Worm (Caenorhabditis elegans) whole organism, mixed stage, embryonic: ENCODE measurements around the gene F42A9.7.

ENCODE experiments used
- bed-3 ChIP-seq: fragments of 200-800 bp; sonication (Bioruptor generic); optimal IDR thresholded peaks from 3 replicates; lab custom pipeline; 2018; ENCODE audit warnings: mild to moderate bottlenecking, missing genetic modification characterization, moderate library complexity, missing compliant biosample characterization
- blmp-1 ChIP-seq: fragments of 150-350 bp; optimal IDR thresholded peaks from 2 replicates; lab custom pipeline; 2014; ENCODE audit warnings: missing biosample characterization, missing genetic modification characterization
- ceh-39 ChIP-seq: fragments of 150-350 bp; optimal IDR thresholded peaks from 2 replicates; lab custom pipeline; 2014; ENCODE audit warnings: missing biosample characterization, missing genetic modification characterization
- ceh-43 ChIP-seq: fragments of 200-800 bp; sonication (Bioruptor generic); optimal IDR thresholded peaks from 2 replicates; lab custom pipeline; 2018; ENCODE audit warnings: mild to moderate bottlenecking, missing genetic modification characterization, moderate library complexity, missing compliant biosample characterization
- ces-1 ChIP-seq: fragments of 150-350 bp; optimal IDR thresholded peaks from 2 replicates; lab custom pipeline; 2014; ENCODE audit warnings: missing biosample characterization, missing genetic modification reagents, missing genetic modification characterization
- cnd-1 ChIP-seq: fragments of 200-800 bp; sonication (Bioruptor generic); optimal IDR thresholded peaks from 2 replicates; lab custom pipeline; 2018; ENCODE audit warnings: mild to moderate bottlenecking, missing genetic modification characterization, missing compliant biosample characterization
- drap-1 ChIP-seq: fragments of 200-800 bp; sonication (Bioruptor generic); optimal IDR thresholded peaks from 3 replicates; lab custom pipeline; 2018; ENCODE audit warnings: mild to moderate bottlenecking, missing genetic modification characterization, missing compliant biosample characterization
- elt-1 ChIP-seq: sonication (generic microtip); optimal IDR thresholded peaks from 2 replicates; lab custom pipeline; 2017; ENCODE audit warnings: missing genetic modification characterization, mild to moderate bottlenecking, missing compliant biosample characterization, antibody characterized with exemption, moderate library complexity, borderline replicate concordance; ENCODE audit not compliant: insufficient read depth
- elt-3 ChIP-seq: fragments of 150-350 bp; optimal IDR thresholded peaks from 2 replicates; lab custom pipeline; 2014; ENCODE audit warnings: missing biosample characterization, missing genetic modification characterization
- flh-1 ChIP-seq: fragments of 200-800 bp; sonication (Bioruptor generic); optimal IDR thresholded peaks from 2 replicates; lab custom pipeline; 2018; ENCODE audit warnings: mild to moderate bottlenecking, missing genetic modification characterization, moderate library complexity, missing compliant biosample characterization
- ham-2 ChIP-seq: fragments of 200-800 bp; sonication (Bioruptor generic); optimal IDR thresholded peaks from 2 replicates; lab custom pipeline; 2018; ENCODE audit warnings: mild to moderate bottlenecking, missing genetic modification characterization, missing compliant biosample characterization
- hlh-1 ChIP-seq: fragments of 150-350 bp; optimal IDR thresholded peaks from 2 replicates; lab custom pipeline; 2014; ENCODE audit warnings: missing biosample characterization, missing genetic modification reagents, missing genetic modification characterization
- lin-13 ChIP-seq: fragments of 150-350 bp; optimal IDR thresholded peaks from 2 replicates; lab custom pipeline; 2014; ENCODE audit warnings: missing biosample characterization, missing genetic modification characterization
- lin-32 ChIP-seq: fragments of 200-800 bp; sonication (Bioruptor generic); optimal IDR thresholded peaks from 2 replicates; lab custom pipeline; 2018; ENCODE audit warnings: mild to moderate bottlenecking, missing genetic modification characterization, missing compliant biosample characterization
- lsy-2 ChIP-seq: fragments of 150-350 bp; optimal IDR thresholded peaks from 2 replicates; lab custom pipeline; 2014; ENCODE audit warnings: missing biosample characterization, missing genetic modification characterization
- mab-5 ChIP-seq: fragments of 150-350 bp; optimal IDR thresholded peaks from 2 replicates; lab custom pipeline; 2014; ENCODE audit warnings: missing biosample characterization, missing genetic modification characterization
- mep-1 ChIP-seq: fragments of 150-350 bp; optimal IDR thresholded peaks from 2 replicates; lab custom pipeline; 2017; ENCODE audit warnings: missing biosample characterization, missing genetic modification reagents, missing genetic modification characterization, inconsistent platforms
- mls-2 ChIP-seq: sonication (generic microtip); optimal IDR thresholded peaks from 2 replicates; lab custom pipeline; 2016; ENCODE audit warnings: mild to moderate bottlenecking, missing genetic modification characterization, moderate library complexity, missing compliant biosample characterization
- nhr-12 ChIP-seq: fragments of 150-350 bp; optimal IDR thresholded peaks from 2 replicates; lab custom pipeline; 2014; ENCODE audit warnings: missing biosample characterization, missing genetic modification characterization
- nhr-2 ChIP-seq: fragments of 150-350 bp; optimal IDR thresholded peaks from 2 replicates; lab custom pipeline; 2014; ENCODE audit warnings: missing biosample characterization, missing genetic modification characterization
- nhr-237 ChIP-seq: fragments of 150-350 bp; optimal IDR thresholded peaks from 2 replicates; lab custom pipeline; 2014; ENCODE audit warnings: missing biosample characterization, missing genetic modification characterization
- nhr-28 ChIP-seq: fragments of 150-350 bp; optimal IDR thresholded peaks from 2 replicates; lab custom pipeline; 2014; ENCODE audit warnings: missing biosample characterization, missing genetic modification characterization
- nhr-76 ChIP-seq: sonication (generic microtip); optimal IDR thresholded peaks from 2 replicates; lab custom pipeline; 2017; ENCODE audit warnings: missing biosample characterization, missing genetic modification characterization
- pha-4 ChIP-seq: fragments of 150-350 bp; optimal IDR thresholded peaks from 2 replicates; lab custom pipeline; 2018; ENCODE audit warnings: missing biosample characterization, missing genetic modification reagents, missing genetic modification characterization
- sem-2 ChIP-seq: fragments of 200-800 bp; sonication (Bioruptor generic); optimal IDR thresholded peaks from 2 replicates; lab custom pipeline; 2018; ENCODE audit warnings: mild to moderate bottlenecking, missing genetic modification characterization, missing compliant biosample characterization
- snpc-4 ChIP-seq: fragments of 150-350 bp; optimal IDR thresholded peaks from 2 replicates; lab custom pipeline; 2014; ENCODE audit warnings: missing biosample characterization, missing genetic modification characterization
- sptf-1 ChIP-seq: sonication (generic microtip); optimal IDR thresholded peaks from 2 replicates; lab custom pipeline; 2017; ENCODE audit warnings: mild to moderate bottlenecking, missing genetic modification characterization, moderate library complexity, missing compliant biosample characterization
- tbx-8 ChIP-seq: fragments of 200-800 bp; sonication (Bioruptor generic); optimal IDR thresholded peaks from 2 replicates; lab custom pipeline; 2018; ENCODE audit warnings: mild to moderate bottlenecking, missing genetic modification characterization, moderate library complexity, missing compliant biosample characterization
- unc-120 ChIP-seq: sonication (generic microtip); optimal IDR thresholded peaks from 2 replicates; lab custom pipeline; 2017; ENCODE audit warnings: missing genetic modification characterization, missing compliant biosample characterization; ENCODE audit not compliant: poor library complexity, severe bottlenecking
- unc-39 ChIP-seq: fragments of 150-350 bp; optimal IDR thresholded peaks from 2 replicates; lab custom pipeline; 2014; ENCODE audit warnings: missing biosample characterization, missing genetic modification characterization
- unc-62 ChIP-seq: fragments of 150-350 bp; optimal IDR thresholded peaks from 2 replicates; lab custom pipeline; 2014; ENCODE audit warnings: missing biosample characterization, missing genetic modification reagents, missing genetic modification characterization
- zip-8 ChIP-seq: fragments of 150-350 bp; optimal IDR thresholded peaks from 2 replicates; lab custom pipeline; 2014; ENCODE audit warnings: missing biosample characterization, missing genetic modification characterization
- ztf-11 ChIP-seq: fragments of 150-350 bp; optimal IDR thresholded peaks from 2 replicates; lab custom pipeline; 2014; ENCODE audit warnings: missing biosample characterization, missing genetic modification characterization

F42A9.7 gene

DNA sequence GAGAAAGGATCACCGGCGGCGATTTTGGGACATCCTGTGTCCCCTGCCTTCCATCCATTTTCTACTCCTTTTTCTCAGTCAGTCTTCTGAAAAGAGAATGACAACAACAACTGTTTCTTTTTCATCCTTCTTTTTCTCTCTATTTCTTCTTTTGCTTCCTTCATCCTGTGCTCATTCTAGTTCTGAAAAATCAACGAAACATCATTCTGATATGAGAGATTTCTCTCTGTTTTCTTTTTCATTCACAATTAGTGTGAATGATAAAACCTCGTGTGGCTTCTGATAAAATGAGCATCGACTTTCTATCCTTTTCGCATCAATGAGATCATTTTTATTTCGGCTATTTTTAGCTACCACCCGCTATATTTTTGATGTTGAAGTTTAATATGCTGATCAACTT lies 11.7 kb downstream of the F42A9.7 start:
- TF ChIP-seq nhr-76 (tag; lab: Kevin White, UChicago) (no peak), unc-120 (tag; lab: Kevin White, UChicago) (peak; percentile 65), hlh-1 (peak; percentile 42), blmp-1 (tag; lab: Kevin White, UChicago) (no peak), unc-62 (peak; percentile 7), flh-1 (no peak)

DNA sequence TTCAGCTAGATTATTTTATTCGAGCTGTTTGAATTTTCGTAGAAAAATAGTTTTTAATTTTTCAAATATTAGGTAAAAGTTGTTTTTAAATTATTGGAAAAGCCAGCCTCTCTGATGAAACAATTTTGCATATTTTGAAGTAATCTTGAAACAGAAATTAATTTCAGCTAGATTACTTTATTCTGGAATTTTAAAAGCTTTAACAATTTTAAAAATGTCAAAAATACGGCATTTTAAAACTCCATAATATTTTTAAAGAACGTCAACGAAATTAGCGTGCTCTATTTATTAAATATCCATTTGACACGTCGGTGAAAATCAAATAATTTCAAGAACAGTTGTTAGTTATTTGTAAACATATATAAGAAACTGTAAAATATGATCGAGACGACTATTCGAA lies 14.1 kb downstream of the F42A9.7 start, which contains the start of gene Y59H11AR.10:
TSS of gene Y59H11AR.10 (plus strand) at position 301 of the 400 bp plus-strand sequence.
- TF ChIP-seq unc-39 (tag; lab: Kevin White, UChicago) (no peak), unc-120 (tag; lab: Kevin White, UChicago) (no peak), ceh-39 (tag; lab: Kevin White, UChicago) (no peak), tbx-8 (no peak), cnd-1 (tag; lab: Kevin White, UChicago) (no peak), drap-1 (GFP tag; lab: Kevin White, UChicago) (no peak), snpc-4 (tag; lab: Kevin White, UChicago) (no peak), mab-5 (tag; lab: Kevin White, UChicago) (no peak), nhr-12 (no peak)

DNA sequence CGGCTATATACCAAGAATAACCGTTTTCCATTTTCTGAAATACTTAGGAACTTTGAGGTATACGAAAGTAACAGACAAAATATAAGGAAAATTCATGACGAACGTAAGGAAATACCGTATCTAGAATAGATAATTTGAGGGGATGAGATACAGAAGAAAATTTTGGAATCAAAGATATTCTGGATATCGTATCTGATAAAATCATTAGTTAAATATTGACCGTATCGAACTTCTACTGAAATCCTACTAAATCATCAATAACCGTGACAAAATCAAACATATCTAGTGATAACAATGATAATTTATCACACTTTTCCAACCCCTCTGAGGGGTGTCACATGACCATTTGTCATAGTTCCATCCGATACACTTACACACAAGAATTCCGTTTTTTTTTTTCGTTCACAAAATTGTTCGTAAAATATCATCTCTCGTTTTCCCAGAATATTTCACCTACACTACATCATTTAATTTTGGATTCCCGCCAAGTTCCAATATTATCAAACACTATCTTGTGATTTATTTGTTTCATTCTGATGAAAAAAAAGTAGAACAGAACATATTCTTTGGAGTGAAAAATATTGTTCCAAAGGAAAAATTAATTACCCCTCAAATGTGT lies 16.1 kb downstream of the F42A9.7 start, which contains the start of gene Y59H11AR.4:
TSS of gene Y59H11AR.4 (minus strand) at position 51 of the 619 bp plus-strand sequence.
- TF ChIP-seq mab-5 (tag; lab: Kevin White, UChicago) (no peak), mls-2 (no peak), nhr-28 (tag; lab: Kevin White, UChicago) (no peak), nhr-12 (no peak), lsy-2 (tag; lab: Kevin White, UChicago) (no peak), elt-3 (no peak), lin-13 (no peak), tbx-8 (no peak), ces-1 (GFP tag; lab: Kevin White, UChicago) (no peak), sptf-1 (no peak), sem-2 (no peak), pha-4 (tag; lab: Kevin White, UChicago) (no peak), bed-3 (no peak)

DNA sequence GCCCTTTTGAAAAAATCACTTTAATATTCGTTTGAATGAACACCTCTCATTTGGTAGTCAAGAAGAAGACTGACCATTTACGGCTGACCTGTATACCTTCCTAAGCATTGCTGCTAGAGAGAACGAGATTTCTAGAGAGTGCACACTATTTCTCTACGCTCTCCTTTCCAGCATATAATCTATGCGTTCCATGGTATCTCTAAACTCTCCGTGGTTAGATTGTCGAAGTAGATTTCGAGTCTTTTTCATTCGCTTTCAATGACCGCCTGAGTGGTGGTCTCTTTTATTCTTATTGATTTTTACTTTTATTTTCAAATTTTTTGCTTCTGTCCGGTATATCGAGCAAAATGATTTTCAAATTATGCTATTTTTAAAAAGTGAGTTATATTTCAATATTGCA lies 19.4 kb downstream of the F42A9.7 start:
- TF ChIP-seq nhr-237 (tag; lab: Kevin White, UChicago) (peak; percentile 3), bed-3 (no peak), nhr-76 (tag; lab: Kevin White, UChicago) (no peak), ceh-43 (GFP tag; lab: Kevin White, UChicago) (no peak), nhr-28 (tag; lab: Kevin White, UChicago) (no peak), lsy-2 (tag; lab: Kevin White, UChicago) (no peak), nhr-2 (tag; lab: Kevin White, UChicago) (peak; percentile 3), mep-1 (tag; lab: Kevin White, UChicago) (no peak), snpc-4 (tag; lab: Kevin White, UChicago) (no peak), ham-2 (GFP tag; lab: Kevin White, UChicago) (no peak), lin-32 (GFP tag; lab: Kevin White, UChicago) (no peak), hlh-1 (no peak), elt-3 (no peak), lin-13 (no peak), unc-120 (tag; lab: Kevin White, UChicago) (peak; percentile 49), tbx-8 (no peak), blmp-1 (tag; lab: Kevin White, UChicago) (no peak), elt-1 (no peak), pha-4 (tag; lab: Kevin White, UChicago) (no peak), ces-1 (GFP tag; lab: Kevin White, UChicago) (peak; percentile 59), nhr-12 (no peak), ztf-11 (no peak)

DNA sequence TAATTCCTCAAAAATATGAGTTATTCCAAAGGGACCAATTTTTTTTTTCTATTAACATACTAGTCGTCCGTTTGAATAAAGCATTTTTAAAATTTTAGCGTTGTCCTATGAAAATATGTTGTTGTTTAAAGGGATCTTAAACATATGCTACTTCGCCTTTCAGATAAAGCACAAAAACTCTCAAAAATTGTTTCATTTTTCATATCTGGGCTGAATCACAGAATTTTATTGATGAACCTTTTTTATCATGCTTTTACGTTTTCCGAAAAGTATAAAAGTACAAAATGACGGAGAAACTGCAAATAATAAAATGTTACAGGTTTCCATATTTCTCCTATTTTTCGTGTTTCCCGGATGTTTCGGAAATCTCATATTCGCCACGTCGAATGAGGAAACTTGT lies 21.2 kb downstream of the F42A9.7 start, which contains the start of gene clec-181:
TSS of gene clec-181 (plus strand) at position 301 of the 400 bp plus-strand sequence.
- TF ChIP-seq ztf-11 (no peak), nhr-76 (tag; lab: Kevin White, UChicago) (no peak), zip-8 (no peak)
- TF ChIP-seq, all 35 proteins: peak for 0
